Worm (Caenorhabditis elegans) whole organism, L3 larva: Measurements from ENCODE around the gene htas-1.

Source experiments
- R02D3.7 ChIP-seq: fragments of 150-350 bp; optimal IDR thresholded peaks from 2 replicates; lab custom pipeline; 2014; ENCODE audit warnings: missing biosample characterization, missing genetic modification characterization
- aly-2 ChIP-seq: fragments of 150-350 bp; optimal IDR thresholded peaks from 2 replicates; lab custom pipeline; 2014; ENCODE audit warnings: missing biosample characterization, missing genetic modification characterization
- ama-1 ChIP-seq: fragments of 150-350 bp; optimal IDR thresholded peaks from 2 replicates; lab custom pipeline; 2018
- ceh-16 ChIP-seq: sonication (generic microtip); optimal IDR thresholded peaks from 2 replicates; lab custom pipeline; 2017; ENCODE audit warnings: missing biosample characterization, missing genetic modification characterization
- ceh-28 ChIP-seq: fragments of 150-350 bp; optimal IDR thresholded peaks from 2 replicates; lab custom pipeline; 2014; ENCODE audit warnings: missing biosample characterization, missing genetic modification reagents, missing genetic modification characterization
- ceh-82 ChIP-seq: fragments of 150-350 bp; optimal IDR thresholded peaks from 2 replicates; lab custom pipeline; 2014; ENCODE audit warnings: missing biosample characterization, missing genetic modification characterization
- ceh-9 ChIP-seq: sonication (generic microtip); optimal IDR thresholded peaks from 2 replicates; lab custom pipeline; 2018; ENCODE audit warnings: missing biosample characterization, missing genetic modification characterization
- daf-12 ChIP-seq: fragments of 150-350 bp; optimal IDR thresholded peaks from 2 replicates; lab custom pipeline; 2014; ENCODE audit warnings: missing biosample characterization, missing genetic modification reagents, missing genetic modification characterization
- egl-27 ChIP-seq: sonication (generic microtip); optimal IDR thresholded peaks from 4 replicates; lab custom pipeline; 2017; ENCODE audit warnings: missing biosample characterization, missing genetic modification reagents, missing genetic modification characterization
- egl-5 ChIP-seq: fragments of 150-350 bp; optimal IDR thresholded peaks from 2 replicates; lab custom pipeline; 2017; ENCODE audit warnings: missing biosample characterization, missing genetic modification reagents, missing genetic modification characterization, inconsistent platforms
- elt-1 ChIP-seq: fragments of 150-350 bp; optimal IDR thresholded peaks from 2 replicates; lab custom pipeline; 2014; ENCODE audit warnings: missing biosample characterization, missing genetic modification characterization
- elt-2 ChIP-seq: sonication (generic microtip); optimal IDR thresholded peaks from 2 replicates; lab custom pipeline; 2016; ENCODE audit warnings: missing genetic modification reagents, mild to moderate bottlenecking, missing genetic modification characterization, missing compliant biosample characterization
- elt-3 ChIP-seq, 3 experiments: fragments of 150-350 bp in 1 of 3; sonication (generic microtip) in 2 of 3; optimal IDR thresholded peaks; 2 replicates in 2 of 3; 4 replicates in 1 of 3; lab custom pipeline; 2014 to 2017; ENCODE audit warnings: missing biosample characterization in 3 of 3, missing genetic modification characterization in 3 of 3
- eor-1 ChIP-seq, 2 experiments: fragments of 150-350 bp; optimal IDR thresholded peaks; 2 replicates each; lab custom pipeline; 2014 to 2018; ENCODE audit warnings: missing biosample characterization in 2 of 2, missing genetic modification characterization in 2 of 2
- fkh-10 ChIP-seq: sonication (generic microtip); optimal IDR thresholded peaks from 2 replicates; lab custom pipeline; 2017; ENCODE audit warnings: missing biosample characterization, missing genetic modification reagents, missing genetic modification characterization
- fkh-2 ChIP-seq: fragments of 150-350 bp; optimal IDR thresholded peaks from 2 replicates; lab custom pipeline; 2014; ENCODE audit warnings: missing biosample characterization, missing genetic modification reagents, missing genetic modification characterization
- fos-1 ChIP-seq: fragments of 150-350 bp; optimal IDR thresholded peaks from 2 replicates; lab custom pipeline; 2014; ENCODE audit warnings: missing biosample characterization, missing genetic modification characterization
- hmg-11 ChIP-seq: sonication (generic microtip); optimal IDR thresholded peaks from 2 replicates; lab custom pipeline; 2016; ENCODE audit warnings: missing genetic modification characterization, missing compliant biosample characterization
- jun-1 ChIP-seq: fragments of 150-350 bp; optimal IDR thresholded peaks from 2 replicates; lab custom pipeline; 2014; ENCODE audit warnings: missing biosample characterization, missing genetic modification reagents, missing genetic modification characterization
- lin-15B ChIP-seq: fragments of 150-350 bp; optimal IDR thresholded peaks from 2 replicates; lab custom pipeline; 2014; ENCODE audit warnings: missing biosample characterization, missing genetic modification characterization
- lin-39 ChIP-seq: fragments of 150-350 bp; optimal IDR thresholded peaks from 2 replicates; lab custom pipeline; 2018; ENCODE audit warnings: missing biosample characterization, missing genetic modification reagents, missing genetic modification characterization
- mdl-1 ChIP-seq: fragments of 150-350 bp; optimal IDR thresholded peaks from 2 replicates; lab custom pipeline; 2014; ENCODE audit warnings: missing biosample characterization, missing genetic modification characterization
- mml-1 ChIP-seq: fragments of 150-350 bp; sonication (generic microtip); optimal IDR thresholded peaks from 3 replicates; lab custom pipeline; 2014; ENCODE audit warnings: missing biosample characterization, missing genetic modification characterization
- nfya-1 ChIP-seq: sonication (generic microtip); optimal IDR thresholded peaks from 2 replicates; lab custom pipeline; 2017; ENCODE audit warnings: missing genetic modification characterization, mild to moderate bottlenecking, missing compliant biosample characterization, antibody characterized with exemption, moderate library complexity; ENCODE audit not compliant: insufficient read depth
- nhr-11 ChIP-seq: fragments of 150-350 bp; optimal IDR thresholded peaks from 2 replicates; lab custom pipeline; 2014; ENCODE audit warnings: missing biosample characterization, missing genetic modification characterization
- nhr-23 ChIP-seq: fragments of 150-350 bp; optimal IDR thresholded peaks from 2 replicates; lab custom pipeline; 2014; ENCODE audit warnings: missing biosample characterization, missing genetic modification reagents, missing genetic modification characterization
- nhr-25 ChIP-seq: sonication (generic microtip); optimal IDR thresholded peaks from 2 replicates; lab custom pipeline; 2017; ENCODE audit warnings: missing biosample characterization, missing genetic modification characterization
- nhr-43 ChIP-seq: sonication (generic microtip); optimal IDR thresholded peaks from 2 replicates; lab custom pipeline; 2016; ENCODE audit warnings: mild to moderate bottlenecking, missing genetic modification characterization, missing compliant biosample characterization; ENCODE audit not compliant: poor library complexity, severe bottlenecking
- nhr-76 ChIP-seq: fragments of 150-350 bp; sonication (generic microtip); optimal IDR thresholded peaks from 5 replicates; lab custom pipeline; 2014; ENCODE audit warnings: missing biosample characterization, missing genetic modification characterization
- nhr-77 ChIP-seq: fragments of 150-350 bp; optimal IDR thresholded peaks from 2 replicates; lab custom pipeline; 2014; ENCODE audit warnings: missing biosample characterization, missing genetic modification characterization
- pha-4 ChIP-seq: fragments of 150-350 bp; optimal IDR thresholded peaks from 2 replicates; lab custom pipeline; 2014; ENCODE audit warnings: missing biosample characterization, missing genetic modification reagents, missing genetic modification characterization
- pqm-1 ChIP-seq: fragments of 150-350 bp; optimal IDR thresholded peaks from 2 replicates; lab custom pipeline; 2017; ENCODE audit warnings: missing biosample characterization, missing genetic modification characterization, inconsistent platforms
- sea-2 ChIP-seq: fragments of 150-350 bp; sonication (generic microtip); optimal IDR thresholded peaks from 4 replicates; lab custom pipeline; 2014; ENCODE audit warnings: missing biosample characterization, missing genetic modification reagents, missing genetic modification characterization
- skn-1 ChIP-seq: fragments of 150-350 bp; optimal IDR thresholded peaks from 2 replicates; lab custom pipeline; 2014; ENCODE audit warnings: missing biosample characterization, missing genetic modification characterization
- snpc-4 ChIP-seq: fragments of 150-350 bp; optimal IDR thresholded peaks from 2 replicates; lab custom pipeline; 2014; ENCODE audit warnings: missing biosample characterization, missing genetic modification characterization
- tbx-2 ChIP-seq: sonication (generic microtip); optimal IDR thresholded peaks from 2 replicates; lab custom pipeline; 2016; ENCODE audit warnings: mild to moderate bottlenecking, missing genetic modification characterization, missing compliant biosample characterization
- unc-39 ChIP-seq: sonication (generic microtip); optimal IDR thresholded peaks from 4 replicates; lab custom pipeline; 2017; ENCODE audit warnings: missing biosample characterization, missing genetic modification characterization
- zag-1 ChIP-seq: fragments of 150-350 bp; optimal IDR thresholded peaks from 2 replicates; lab custom pipeline; 2014; ENCODE audit warnings: missing biosample characterization, missing genetic modification characterization
- ztf-11 ChIP-seq: fragments of 150-350 bp; optimal IDR thresholded peaks from 2 replicates; lab custom pipeline; 2014; ENCODE audit warnings: missing biosample characterization, missing genetic modification characterization
- ztf-4 ChIP-seq: fragments of 150-350 bp; optimal IDR thresholded peaks from 2 replicates; lab custom pipeline; 2014; ENCODE audit warnings: missing biosample characterization, missing genetic modification characterization

Gene htas-1

DNA sequence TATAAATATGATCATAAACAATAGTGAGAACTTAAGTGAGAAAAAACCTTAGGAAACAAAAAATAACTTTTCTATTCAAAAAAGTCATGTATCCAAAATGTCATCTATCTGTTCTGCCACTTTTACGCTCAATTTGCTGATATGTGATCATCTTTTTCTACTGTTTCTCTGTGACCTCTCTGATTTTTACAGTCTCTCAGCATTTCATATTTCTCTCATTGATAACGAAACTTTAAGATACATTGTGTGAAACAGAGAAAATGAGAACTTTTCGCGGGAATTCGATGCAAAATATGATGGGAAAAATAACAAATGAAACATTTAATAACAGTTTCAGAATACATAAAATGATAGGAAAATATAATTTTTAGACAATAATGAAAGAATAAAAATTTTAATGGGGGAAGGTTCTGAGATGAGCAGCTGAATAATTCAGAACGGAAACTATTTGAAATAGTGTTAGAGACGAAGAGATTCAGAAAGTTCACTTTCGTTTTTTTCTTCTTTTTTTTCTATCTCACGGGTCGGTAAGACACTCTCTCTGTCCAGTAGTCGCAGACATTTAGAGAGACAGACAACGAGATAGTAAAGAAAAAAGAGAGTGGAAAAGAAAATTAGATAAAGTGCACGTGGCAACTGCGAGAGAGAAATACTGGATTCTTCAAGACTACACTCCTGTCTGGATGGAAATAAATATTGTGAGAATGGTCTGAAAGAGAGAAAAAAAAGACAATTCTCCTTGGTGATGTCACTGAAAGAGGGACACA lies 5.9 kb downstream of the htas-1 start:
- TF ChIP-seq ceh-82 (tag; lab: Kevin White, UChicago) (no peak), elt-2 (tag; lab: Kevin White, UChicago) (peak; percentile 70), nfya-1 (tag; lab: Kevin White, UChicago) (peak; percentile 85), nhr-25 (peak; percentile 32), elt-3 (tag; optimal IDR thresholded peaks at IDR 0.05; lab: Kevin White, UChicago) (peak in 1 of 3 experiments; percentile 70), ceh-28 (peak; percentile 48), lin-39 (tag; lab: Kevin White, UChicago) (no peak), nhr-23 (peak; percentile 79), pha-4 (tag; lab: Kevin White, UChicago) (peak; percentile 83), zag-1 (no peak), sea-2 (GFP tag; lab: Kevin White, UChicago) (no peak), pqm-1 (tag; lab: Kevin White, UChicago) (peak; percentile 85), jun-1 (tag; lab: Kevin White, UChicago) (peak; percentile 32), lin-15B (peak; percentile 7), mdl-1 (tag; lab: Kevin White, UChicago) (peak; percentile 96), aly-2 (tag; lab: Kevin White, UChicago) (no peak), nhr-43 (peak; percentile 81), fkh-10 (peak; percentile 74), tbx-2 (tag; lab: Kevin White, UChicago) (peak; percentile 33), ztf-4 (no peak), ztf-11 (tag; lab: Kevin White, UChicago) (no peak), nhr-76 (no peak), hmg-11 (tag; lab: Kevin White, UChicago) (peak; percentile 60)

DNA sequence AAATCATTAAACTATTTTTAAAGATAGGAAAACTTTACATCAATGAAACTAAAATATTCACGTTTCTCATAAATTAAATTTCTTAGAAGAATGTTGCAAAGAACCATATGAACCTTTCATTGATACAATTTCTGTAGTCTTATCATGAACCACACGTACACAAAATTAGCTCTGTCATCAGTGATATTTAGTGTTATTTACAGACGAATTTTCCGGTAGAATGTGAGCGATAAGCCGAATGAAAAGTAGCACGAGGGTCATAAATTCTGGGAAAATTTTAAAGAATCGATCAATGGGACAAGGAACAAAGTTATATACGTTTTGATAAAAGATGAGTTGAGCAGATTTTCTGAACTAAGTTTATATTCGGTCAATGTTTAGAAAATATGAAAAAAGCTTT lies 6.8 kb downstream of the htas-1 start:
- TF ChIP-seq pqm-1 (tag; lab: Kevin White, UChicago): peak; percentile 96
- no peak for TF ChIP-seq zag-1
- TF ChIP-seq pha-4 (tag; lab: Kevin White, UChicago): peak; percentile 54
- peak; percentile 94 for TF ChIP-seq elt-2 (tag; lab: Kevin White, UChicago)

ce11 chrIV:9675572-9675971 lies 7.8 kb downstream of the htas-1 start, which contains the start of gene nhr-34:
nhr-34 (minus strand) TSS chrIV:9675672.
- TF ChIP-seq skn-1 (tag; lab: Kevin White, UChicago) (no peak), snpc-4 (tag; lab: Kevin White, UChicago) (no peak), fos-1 (tag; lab: Kevin White, UChicago) (no peak), fkh-2 (tag; lab: Kevin White, UChicago) (no peak), daf-12 (tag; lab: Kevin White, UChicago) (no peak), jun-1 (tag; lab: Kevin White, UChicago) (no peak), egl-5 (tag; lab: Kevin White, UChicago) (no peak), sea-2 (GFP tag; lab: Kevin White, UChicago) (no peak)

DNA sequence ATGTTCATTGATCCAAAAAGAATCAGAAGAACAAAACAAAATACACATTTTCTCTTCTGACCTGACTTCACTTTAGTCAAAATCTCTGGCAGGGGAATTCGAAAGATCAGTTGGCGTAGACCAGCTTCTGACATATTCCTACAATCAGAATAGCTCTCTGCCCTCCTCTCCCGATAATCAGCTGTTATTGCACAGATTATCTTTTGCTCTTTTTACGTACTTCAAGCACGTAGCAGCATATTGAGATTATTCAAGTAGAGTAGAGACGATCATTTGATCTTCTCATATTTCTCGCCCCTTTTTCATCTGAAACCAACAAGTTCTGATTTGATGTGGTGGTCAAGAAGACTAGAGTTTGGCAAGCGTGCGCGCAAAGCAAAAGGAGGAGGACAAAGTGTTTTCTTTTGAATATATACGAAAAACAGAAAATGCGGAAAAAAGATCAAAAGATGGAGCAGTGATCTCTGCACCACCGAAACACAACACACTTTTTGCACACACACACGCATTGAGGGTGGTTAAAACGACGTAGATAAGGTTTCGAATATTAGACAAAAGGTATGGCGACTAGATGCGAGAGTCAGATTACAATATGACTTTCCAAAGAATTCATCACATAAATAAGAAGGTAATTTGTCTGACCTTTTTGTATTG lies 9.5 kb downstream of the htas-1 start:
- TF ChIP-seq ceh-82 (tag; lab: Kevin White, UChicago) (no peak), ceh-28 (no peak), nfya-1 (tag; lab: Kevin White, UChicago) (peak; percentile 2), lin-39 (tag; lab: Kevin White, UChicago) (no peak), R02D3.7 (tag; lab: Kevin White, UChicago) (no peak), unc-39 (tag; lab: Kevin White, UChicago) (no peak), nhr-11 (tag; lab: Kevin White, UChicago) (no peak), ama-1 (peak; percentile 40), ceh-9 (tag; lab: Kevin White, UChicago) (no peak), snpc-4 (tag; lab: Kevin White, UChicago) (no peak), nhr-77 (tag; lab: Kevin White, UChicago) (no peak), elt-3 (tag; optimal IDR thresholded peaks at IDR 0.05; lab: Kevin White, UChicago) (no peak), fkh-2 (tag; lab: Kevin White, UChicago) (no peak), elt-2 (tag; lab: Kevin White, UChicago) (peak; percentile 40), lin-15B (no peak), egl-5 (tag; lab: Kevin White, UChicago) (no peak), aly-2 (tag; lab: Kevin White, UChicago) (no peak), ztf-4 (no peak), daf-12 (tag; lab: Kevin White, UChicago) (no peak), eor-1 (tag; optimal IDR thresholded peaks at IDR 0.05; lab: Kevin White, UChicago) (no peak), nhr-76 (no peak), mml-1 (no peak), ceh-16 (tag; lab: Kevin White, UChicago) (no peak), elt-1 (tag; lab: Kevin White, UChicago) (peak; percentile 72), egl-27 (no peak), ztf-11 (tag; lab: Kevin White, UChicago) (no peak), pqm-1 (tag; lab: Kevin White, UChicago) (peak; percentile 75), sea-2 (GFP tag; lab: Kevin White, UChicago) (no peak), nhr-43 (no peak)
- TF ChIP-seq, all 47 proteins: peak for 5
